Fruit fly (Drosophila melanogaster) whole organism, wandering third instar larva: ENCODE results near the gene CG9338.

ENCODE experiments used
- Myc ChIP-seq: fragments of >200 bp; optimal IDR thresholded peaks from 2 replicates; lab custom pipeline; 2017
- psq ChIP-seq: fragments of 200-800 bp; sonication (Bioruptor generic); optimal IDR thresholded peaks from 3 replicates; lab custom pipeline; 2017; ENCODE audit warnings: missing biosample characterization, mild to moderate bottlenecking, missing genetic modification characterization, moderate library complexity
- sage ChIP-seq: fragments of 200-800 bp; sonication (Bioruptor generic); optimal IDR thresholded peaks from 2 replicates; lab custom pipeline; 2016; ENCODE audit warnings: missing biosample characterization, mild to moderate bottlenecking, missing genetic modification characterization

DNA sequence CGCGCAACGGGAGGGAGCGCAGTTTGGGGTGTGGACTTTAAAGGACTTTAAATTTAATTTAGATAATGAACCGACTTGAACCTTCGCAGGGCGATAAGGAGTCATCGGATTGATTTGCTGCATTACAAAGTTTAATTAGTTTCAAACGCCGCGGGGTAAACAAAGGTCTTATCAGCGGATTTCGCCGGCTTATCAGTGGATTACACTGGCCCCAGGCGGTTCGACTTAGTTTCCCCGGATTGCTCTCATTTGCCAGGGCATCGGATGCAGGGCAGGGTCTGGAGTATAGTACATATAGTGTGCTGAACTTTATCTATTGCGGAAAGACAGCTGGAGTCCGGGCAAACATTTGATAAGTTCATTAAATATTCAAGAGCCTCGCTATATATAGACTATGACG, 13.4 kb downstream of the CG9338 start:
- TF ChIP-seq Myc (lab: Kevin White, UChicago), result no peak
- TF ChIP-seq sage, result no peak
- TF ChIP-seq psq (GFP tag; lab: Kevin White, UChicago), result no peak
